Fruit fly (Drosophila melanogaster): ENCODE results near the gene ATP8B.

Gene ATP8B

dm6 chr3R:12020987-12021386 is 69.4 kb downstream of the ATP8B start:
- TF ChIP-seq CTCF (optimal IDR thresholded peaks at IDR 0.05) (no peak), CG8478 (optimal IDR thresholded peaks at IDR 0.05) (no peak)

Data from S2 (cell line).